Worm (Caenorhabditis elegans) whole organism, L4 larva: ENCODE results near the gene frm-8.

Experiments
- F10B5.3 ChIP-seq: sonication (generic microtip); optimal IDR thresholded peaks from 2 replicates; lab custom pipeline; 2016; ENCODE audit warnings: mild to moderate bottlenecking, missing genetic modification characterization, missing compliant biosample characterization
- ZK546.5 ChIP-seq, 2 experiments: sonication (generic microtip); optimal IDR thresholded peaks; 2 replicates each; lab custom pipeline; 2017; ENCODE audit warnings: missing biosample characterization in 2 of 2, missing genetic modification characterization in 2 of 2
- dmd-9 ChIP-seq: fragments of 200-800 bp; sonication (Bioruptor generic); IDR thresholded peaks from 2 replicates; pipeline ENCODE4 v1.3.6; 2022; ENCODE audit warnings: missing genetic modification reagents, missing genetic modification characterization, missing compliant biosample characterization
- dpl-1 ChIP-seq: fragments of 150-350 bp; optimal IDR thresholded peaks from 2 replicates; lab custom pipeline; 2014; ENCODE audit warnings: missing biosample characterization, missing genetic modification reagents, missing genetic modification characterization
- egl-27 ChIP-seq: sonication (generic microtip); optimal IDR thresholded peaks from 3 replicates; lab custom pipeline; 2017; ENCODE audit warnings: missing biosample characterization, missing genetic modification reagents, missing genetic modification characterization
- lin-39 ChIP-seq: fragments of 150-350 bp; optimal IDR thresholded peaks from 2 replicates; lab custom pipeline; 2014; ENCODE audit warnings: missing biosample characterization, missing genetic modification reagents, missing genetic modification characterization
- mep-1 ChIP-seq: fragments of 150-350 bp; sonication (generic microtip); optimal IDR thresholded peaks from 3 replicates; lab custom pipeline; 2014; ENCODE audit warnings: missing biosample characterization, missing genetic modification characterization
- nhr-77 ChIP-seq: fragments of 150-350 bp; optimal IDR thresholded peaks from 2 replicates; lab custom pipeline; 2014; ENCODE audit warnings: missing biosample characterization, missing genetic modification characterization
- skn-1 ChIP-seq: fragments of 150-350 bp; optimal IDR thresholded peaks from 2 replicates; lab custom pipeline; 2014; ENCODE audit warnings: missing biosample characterization, missing genetic modification characterization
- snpc-4 ChIP-seq: fragments of 150-350 bp; optimal IDR thresholded peaks from 2 replicates; lab custom pipeline; 2014; ENCODE audit warnings: missing biosample characterization, missing genetic modification characterization
- spr-3 ChIP-seq: fragments of 200-800 bp; sonication (Bioruptor generic); optimal IDR thresholded peaks from 2 replicates; lab custom pipeline; 2018; ENCODE audit warnings: mild to moderate bottlenecking, missing genetic modification characterization, missing compliant biosample characterization
- unc-62 ChIP-seq, 3 experiments: fragments of 150-350 bp in 1 of 3; sonication (generic microtip); optimal IDR thresholded peaks in 2 of 3; peaks in 1 of 3; 1 replicate in 1 of 3; 2 replicates in 2 of 3; lab custom pipeline; 2014 to 2017; ENCODE audit warnings: missing biosample characterization in 3 of 3, missing genetic modification characterization in 3 of 3, missing genetic modification reagents in 3 of 3, missing genotype in 1 of 3
- vab-7 ChIP-seq: fragments of 200-800 bp; sonication (Bioruptor generic); IDR thresholded peaks from 2 replicates; pipeline ENCODE4 v1.3.6; 2022; ENCODE audit warnings: missing genetic modification reagents, missing genetic modification characterization, missing compliant biosample characterization

DNA sequence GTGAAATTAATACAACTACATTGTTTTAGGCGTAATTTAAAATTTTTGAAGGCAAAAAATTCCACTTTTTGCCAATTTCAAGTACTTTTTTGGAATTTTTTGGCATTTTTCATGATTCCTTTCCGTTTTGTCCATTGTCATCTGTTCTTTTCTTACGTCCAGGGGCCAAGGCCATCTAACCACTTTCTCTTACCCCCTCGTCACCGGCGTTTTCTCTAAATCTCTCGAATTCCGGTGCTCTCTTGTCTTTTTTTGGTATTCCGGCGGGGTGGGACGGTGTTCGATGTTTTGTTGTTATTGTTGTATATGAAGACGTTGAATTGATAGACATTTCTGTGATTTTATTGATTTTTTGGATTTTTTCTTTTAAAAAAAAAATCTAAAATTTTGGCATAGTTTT is 57.4 kb downstream of the frm-8 start:
- TF ChIP-seq mep-1 (tag; lab: Kevin White, UChicago) = no peak
- TF ChIP-seq lin-39 (tag; lab: Kevin White, UChicago) = no peak
- no peak for TF ChIP-seq egl-27 (tag; lab: Kevin White, UChicago)
- no peak for TF ChIP-seq F10B5.3 (tag; lab: Kevin White, UChicago)
- TF ChIP-seq dpl-1 = no peak
- no peak for TF ChIP-seq nhr-77 (tag; lab: Kevin White, UChicago)
- no peak for TF ChIP-seq dmd-9
- TF ChIP-seq ZK546.5 (tag; optimal IDR thresholded peaks at IDR 0.05; lab: Kevin White, UChicago) = no peak
- TF ChIP-seq snpc-4 (tag; lab: Kevin White, UChicago) = no peak
- no peak for TF ChIP-seq skn-1
- TF ChIP-seq unc-62 (GFP tag; optimal IDR thresholded peaks at IDR 0.05 in 1 of 2; lab: Kevin White, UChicago) = no peak
- TF ChIP-seq unc-62 (tag; optimal IDR thresholded peaks at IDR 0.05; lab: Kevin White, UChicago) = no peak
- no peak for TF ChIP-seq spr-3 (GFP tag; lab: Kevin White, UChicago)
- TF ChIP-seq vab-7 (GFP tag; lab: Robert Waterston, UW) = no peak
